Worm (Caenorhabditis elegans) whole organism, L1 larva: ENCODE measurements around the gene cey-1.

Experiments used
- dpl-1 ChIP-seq, 3 experiments: fragments of 150-350 bp in 2 of 3; sonication (generic microtip) in 1 of 3; optimal IDR thresholded peaks; 2 replicates each; lab custom pipeline; 2014 to 2017; ENCODE audit warnings: missing biosample characterization in 3 of 3, missing genetic modification characterization in 3 of 3, missing genetic modification reagents in 3 of 3
- egl-13 ChIP-seq: sonication (generic microtip); optimal IDR thresholded peaks from 2 replicates; lab custom pipeline; 2016; ENCODE audit warnings: missing genotype, missing genetic modification reagents, missing genetic modification characterization, missing compliant biosample characterization
- egl-27 ChIP-seq, 2 experiments: fragments of 150-350 bp in 1 of 2; sonication (generic microtip); optimal IDR thresholded peaks; 3 replicates each; lab custom pipeline; 2017 to 2018; ENCODE audit warnings: missing biosample characterization in 2 of 2, missing genetic modification characterization in 2 of 2, missing genetic modification reagents in 2 of 2
- lsy-2 ChIP-seq, 2 experiments: fragments of 150-350 bp; optimal IDR thresholded peaks; 2 replicates each; lab custom pipeline; 2014; ENCODE audit warnings: missing biosample characterization in 2 of 2, missing genetic modification characterization in 2 of 2

DNA sequence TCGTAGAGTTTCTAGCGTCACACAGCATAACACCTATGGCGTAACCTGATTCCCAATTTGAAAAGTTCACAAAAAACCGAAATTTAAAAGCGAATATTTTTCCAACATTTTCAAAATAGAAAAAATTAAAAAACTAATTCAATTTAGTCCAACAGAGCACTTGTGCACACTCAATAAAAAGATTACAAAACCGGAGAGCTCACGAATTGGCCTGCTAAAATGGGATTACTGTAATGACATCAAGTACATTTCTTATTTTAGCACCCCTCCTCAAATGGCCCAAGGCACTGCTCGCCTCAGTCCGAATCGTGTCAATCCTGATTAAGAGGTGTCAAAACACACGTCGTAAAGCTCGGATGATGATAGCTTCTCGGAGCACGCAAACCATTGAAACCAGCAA is 8.2 kb downstream of the cey-1 start:
- TF ChIP-seq lsy-2 (tag; optimal IDR thresholded peaks at IDR 0.05; lab: Kevin White, UChicago) (no peak), egl-13 (tag; lab: Kevin White, UChicago) (no peak), egl-27 (tag; optimal IDR thresholded peaks at IDR 0.05; lab: Kevin White, UChicago) (no peak), dpl-1 (GFP tag; optimal IDR thresholded peaks at IDR 0.05; lab: Kevin White, UChicago) (no peak)
